Fruit fly (Drosophila melanogaster): ENCODE data around the gene ATP6AP2.

Gene ATP6AP2

DNA sequence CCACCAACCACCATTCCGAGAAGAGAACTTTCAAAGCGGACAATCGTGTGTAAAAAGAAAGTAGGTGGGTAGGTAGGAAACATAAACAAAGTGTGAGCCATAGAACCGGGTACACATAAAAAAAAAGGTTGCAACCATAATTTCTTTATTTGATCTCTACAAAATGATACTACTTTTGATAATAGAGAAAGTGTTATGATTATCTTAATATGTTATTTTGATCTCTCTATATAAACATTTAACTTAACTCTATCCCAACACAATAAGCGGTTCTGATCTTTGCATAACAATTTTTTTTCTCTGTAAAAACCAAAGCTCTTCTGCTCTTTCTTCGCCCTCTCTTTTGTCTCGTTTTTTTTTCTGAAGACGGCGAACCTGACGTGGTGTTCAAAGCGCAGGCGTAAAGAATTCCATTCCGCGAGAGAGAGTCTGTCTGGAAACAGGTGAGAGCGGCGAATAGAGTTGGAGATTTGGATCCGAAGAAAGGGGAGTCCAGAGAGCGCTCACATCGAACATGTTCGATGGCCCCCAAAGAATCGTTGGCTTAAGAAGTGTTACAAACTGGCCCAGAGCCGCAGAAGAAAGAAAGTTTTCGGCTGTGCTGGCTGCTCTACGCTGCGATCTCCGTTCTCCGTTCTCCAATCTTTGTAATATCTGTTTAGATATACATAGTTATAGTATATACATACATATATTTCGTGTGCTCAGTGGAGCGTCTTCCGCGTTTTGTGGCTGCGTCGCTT lies 13.4 kb upstream of the ATP6AP2 start (continued):
- no peak for TF ChIP-seq CG13123 (GFP tag; optimal IDR thresholded peaks at IDR 0.05)
- TF ChIP-seq CG3838 (GFP tag; optimal IDR thresholded peaks at IDR 0.05), result no peak
- TF ChIP-seq CG4730 (GFP tag; IDR thresholded peaks at IDR 0.05), result peak; percentile 46; the same call in 1 of the 2 replicates
- TF ChIP-seq ash1 (GFP tag; optimal IDR thresholded peaks at IDR 0.05), result no peak
- TF ChIP-seq CG17359 (tag; optimal IDR thresholded peaks at IDR 0.05), result peak; percentile 71
- TF ChIP-seq Lim3 (GFP tag; IDR thresholded peaks at IDR 0.05), result no peak
- TF ChIP-seq Dfd (GFP tag; optimal IDR thresholded peaks at IDR 0.05), result no peak
- TF ChIP-seq CG11695 (GFP tag; IDR thresholded peaks at IDR 0.05), result no peak
- TF ChIP-seq CG6765 (GFP tag; optimal IDR thresholded peaks at IDR 0.05), result no peak
- peak; percentile 67 for TF ChIP-seq CG12219 (GFP tag; optimal IDR thresholded peaks at IDR 0.05)
- peak; percentile 44 for TF ChIP-seq kay (GFP tag; optimal IDR thresholded peaks at IDR 0.05)
- no peak for TF ChIP-seq NFAT (GFP tag; IDR thresholded peaks at IDR 0.05)
- TF ChIP-seq toy (GFP tag; IDR thresholded peaks at IDR 0.05), result no peak
- no peak for TF ChIP-seq Lpt (GFP tag; optimal IDR thresholded peaks at IDR 0.05)
- no peak for TF ChIP-seq gsb (GFP tag; IDR thresholded peaks at IDR 0.05)
- peak; percentile 35 for TF ChIP-seq Chrac-16 (GFP tag; optimal IDR thresholded peaks at IDR 0.05)
- TF ChIP-seq crol (GFP tag; IDR thresholded peaks at IDR 0.05), result no peak
- no peak for TF ChIP-seq CG12744 (GFP tag; optimal IDR thresholded peaks at IDR 0.05)
- peak; percentile 51 for TF ChIP-seq CG16863 (GFP tag; optimal IDR thresholded peaks at IDR 0.05)
- TF ChIP-seq CG3065 (GFP tag; optimal IDR thresholded peaks at IDR 0.05), result no peak
- no peak for TF ChIP-seq nerfin-2 (GFP tag; IDR thresholded peaks at IDR 0.05; ENCODE audit: partially characterized antibody)
- TF ChIP-seq Ets97D (GFP tag; optimal IDR thresholded peaks at IDR 0.05), result no peak
- peak; percentile 64 for TF ChIP-seq CG11723 (GFP tag; optimal IDR thresholded peaks at IDR 0.05)
- TF ChIP-seq Aef1 (GFP tag; IDR thresholded peaks at IDR 0.05), result no peak; the same call in 2 of the 3 replicates
- TF ChIP-seq br (optimal IDR thresholded peaks at IDR 0.05), result no peak
- TF ChIP-seq CG8765 (GFP tag; IDR thresholded peaks at IDR 0.05), result no peak
- TF ChIP-seq CG2678 (tag; optimal IDR thresholded peaks at IDR 0.05), result peak; percentile 82
- no peak for TF ChIP-seq CG7963 (GFP tag; IDR thresholded peaks at IDR 0.05; ENCODE audit: partially characterized antibody)
- no peak for TF ChIP-seq Ravus (GFP tag; IDR thresholded peaks at IDR 0.05)
- no peak for TF ChIP-seq pan (optimal IDR thresholded peaks at IDR 0.05)
- peak in 1 of 2 experiments; percentile 18 for TF ChIP-seq pan (GFP tag; optimal IDR thresholded peaks at IDR 0.05 in 1 of 2, IDR thresholded peaks at IDR 0.05 in 1 of 2)
- TF ChIP-seq ems (GFP tag; optimal IDR thresholded peaks at IDR 0.05), result peak; percentile 51
- TF ChIP-seq stwl (tag; optimal IDR thresholded peaks at IDR 0.05), result no peak
- TF ChIP-seq Rfx (GFP tag; IDR thresholded peaks at IDR 0.05), result 0 out of 2 replicates have a peak, but pooled peaks have one; percentile 27
- peak; percentile 55; the same call in 1 of the 2 replicates for TF ChIP-seq sob (GFP tag; IDR thresholded peaks at IDR 0.05)
- no peak for TF ChIP-seq schlank (tag; optimal IDR thresholded peaks at IDR 0.05)
- peak; percentile 8 for TF ChIP-seq Antp (GFP tag; optimal IDR thresholded peaks at IDR 0.05)
- TF ChIP-seq CG2129 (GFP tag; IDR thresholded peaks at IDR 0.05; ENCODE audit: partially characterized antibody), result no peak
- peak; percentile 51 for TF ChIP-seq jumu (GFP tag; optimal IDR thresholded peaks at IDR 0.05)
- TF ChIP-seq Fer1 (GFP tag; optimal IDR thresholded peaks at IDR 0.05), result no peak
- peak; percentile 28 for TF ChIP-seq CG5245 (GFP tag; optimal IDR thresholded peaks at IDR 0.05)
- TF ChIP-seq Bdp1 (GFP tag; optimal IDR thresholded peaks at IDR 0.05), result no peak
- peak; percentile 83 for TF ChIP-seq CG31441 (GFP tag; IDR thresholded peaks at IDR 0.05)
- TF ChIP-seq HHEX (GFP tag; optimal IDR thresholded peaks at IDR 0.05), result peak; percentile 14
- TF ChIP-seq CG34422 (GFP tag; IDR thresholded peaks at IDR 0.05), result no peak
- TF ChIP-seq Dref (GFP tag; IDR thresholded peaks at IDR 0.05), result no peak
- TF ChIP-seq Doc3 (GFP tag; IDR thresholded peaks at IDR 0.05; ENCODE audit: partially characterized antibody), result no peak
- no peak for TF ChIP-seq CG1647 (GFP tag; optimal IDR thresholded peaks at IDR 0.05)
- TF ChIP-seq CG8944 (GFP tag; optimal IDR thresholded peaks at IDR 0.05), result peak; percentile 5
- no peak for TF ChIP-seq gfzf (GFP tag; optimal IDR thresholded peaks at IDR 0.05)
- TF ChIP-seq Rx (GFP tag; IDR thresholded peaks at IDR 0.05), result 0 out of 2 replicates have a peak, but pooled peaks have one; percentile 47
